Worm (Caenorhabditis elegans): ENCODE results near the gene acl-1.

DNA sequence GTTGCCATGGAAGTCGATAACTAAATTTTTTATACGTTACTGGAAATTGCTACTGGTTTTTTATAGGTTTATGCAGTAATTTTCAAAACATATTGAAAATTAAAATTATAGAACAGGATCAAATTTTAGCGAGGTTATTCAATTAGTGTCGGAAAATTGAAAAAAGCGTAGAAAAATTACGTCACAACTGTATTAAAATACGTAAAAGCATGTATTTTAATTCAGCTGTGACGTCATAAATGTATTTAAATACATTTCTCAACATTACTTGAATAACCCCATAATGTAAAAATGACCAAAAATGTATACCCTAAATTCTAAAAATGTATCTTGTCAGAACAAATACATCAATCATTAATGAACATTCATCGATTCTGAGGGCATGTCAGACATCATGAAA lies 818 bp upstream of the acl-1 start:
- TF ChIP-seq nhr-179 (tag; optimal IDR thresholded peaks at IDR 0.05) (no peak), nfya-1 (tag; optimal IDR thresholded peaks at IDR 0.05; ENCODE audit: borderline replicate concordance, insufficient read depth) (no peak), cebp-2 (GFP tag; IDR thresholded peaks at IDR 0.05) (no peak), lir-1 (GFP tag; conservative IDR thresholded peaks at IDR 0.05) (no peak)

Measured in whole organism, young adult.